Worm (Caenorhabditis elegans) whole organism, L1 larva: ENCODE measurements around the gene fbxa-29.

Experiments
- C16A3.4 ChIP-seq: fragments of 150-350 bp; optimal IDR thresholded peaks from 2 replicates; lab custom pipeline; 2014; ENCODE audit warnings: missing biosample characterization, missing genetic modification characterization
- Y116A8C.19 ChIP-seq: sonication (generic microtip); optimal IDR thresholded peaks from 2 replicates; lab custom pipeline; 2016; ENCODE audit warnings: missing compliant biosample characterization, missing genetic modification characterization, borderline replicate concordance
- aha-1 ChIP-seq: fragments of 150-350 bp; optimal IDR thresholded peaks from 2 replicates; lab custom pipeline; 2014; ENCODE audit warnings: missing biosample characterization, missing genetic modification characterization
- ceh-63 ChIP-seq: fragments of 200-800 bp; sonication (Bioruptor generic); optimal IDR thresholded peaks from 2 replicates; lab custom pipeline; 2018; ENCODE audit warnings: mild to moderate bottlenecking, missing genetic modification characterization, missing compliant biosample characterization
- ceh-82 ChIP-seq, 3 experiments: fragments of 150-350 bp in 1 of 3; sonication (generic microtip) in 2 of 3; optimal IDR thresholded peaks; 2 replicates each; lab custom pipeline; 2014 to 2017; ENCODE audit warnings: missing biosample characterization in 3 of 3, missing genetic modification characterization in 3 of 3
- ceh-88 ChIP-seq: fragments of 200-800 bp; sonication (Bioruptor generic); IDR thresholded peaks from 2 replicates; pipeline ENCODE4 v1.3.6; 2022; ENCODE audit warnings: missing genetic modification characterization, missing compliant biosample characterization
- ces-1 ChIP-seq: fragments of 150-350 bp; optimal IDR thresholded peaks from 2 replicates; lab custom pipeline; 2014; ENCODE audit warnings: missing biosample characterization, missing genetic modification reagents, missing genetic modification characterization
- dsc-1 ChIP-seq: sonication (generic microtip); optimal IDR thresholded peaks from 2 replicates; lab custom pipeline; 2016; ENCODE audit warnings: mild to moderate bottlenecking, missing genetic modification characterization, missing compliant biosample characterization
- efl-1 ChIP-seq, 4 experiments: fragments of 150-350 bp; optimal IDR thresholded peaks in 3 of 4; peaks in 1 of 4; 1 replicate in 1 of 4; 2 replicates in 3 of 4; lab custom pipeline; 2014; ENCODE audit warnings: missing biosample characterization in 2 of 4, missing genetic modification characterization in 2 of 4, missing genetic modification reagents in 2 of 4
- egl-13 ChIP-seq: sonication (generic microtip); optimal IDR thresholded peaks from 2 replicates; lab custom pipeline; 2016; ENCODE audit warnings: missing genotype, missing genetic modification reagents, missing genetic modification characterization, missing compliant biosample characterization
- egl-27 ChIP-seq, 2 experiments: fragments of 150-350 bp in 1 of 2; sonication (generic microtip); optimal IDR thresholded peaks; 3 replicates each; lab custom pipeline; 2017 to 2018; ENCODE audit warnings: missing biosample characterization in 2 of 2, missing genetic modification characterization in 2 of 2, missing genetic modification reagents in 2 of 2
- elt-2 ChIP-seq: sonication (generic microtip); optimal IDR thresholded peaks from 2 replicates; lab custom pipeline; 2016; ENCODE audit warnings: missing genetic modification characterization, mild to moderate bottlenecking, inconsistent platforms, missing compliant biosample characterization, missing genetic modification reagents
- elt-3 ChIP-seq, 6 experiments: fragments of 150-350 bp in 1 of 6; sonication (generic microtip); optimal IDR thresholded peaks; 2 replicates each; lab custom pipeline; 2017 to 2018; ENCODE audit warnings: missing biosample characterization in 6 of 6, missing genetic modification characterization in 6 of 6, inconsistent platforms in 1 of 6
- fkh-10 ChIP-seq: sonication (generic microtip); optimal IDR thresholded peaks from 2 replicates; lab custom pipeline; 2017; ENCODE audit warnings: missing biosample characterization, missing genetic modification reagents, missing genetic modification characterization
- grh-1 ChIP-seq: fragments of 200-800 bp; sonication (Bioruptor generic); IDR thresholded peaks from 2 replicates; pipeline ENCODE4 v1.3.6; 2022; ENCODE audit warnings: missing genetic modification reagents, missing genetic modification characterization, missing compliant biosample characterization
- hlh-17 ChIP-seq: fragments of 200-800 bp; sonication (Bioruptor generic); optimal IDR thresholded peaks from 2 replicates; lab custom pipeline; 2018; ENCODE audit warnings: missing genetic modification characterization, mild to moderate bottlenecking, missing compliant biosample characterization, moderate library complexity, borderline replicate concordance
- hlh-4 ChIP-seq: sonication (generic microtip); optimal IDR thresholded peaks from 2 replicates; lab custom pipeline; 2016; ENCODE audit warnings: mild to moderate bottlenecking, missing genetic modification characterization, missing compliant biosample characterization
- hpl-2 ChIP-seq: fragments of 150-350 bp; optimal IDR thresholded peaks from 2 replicates; lab custom pipeline; 2014; ENCODE audit warnings: missing biosample characterization, missing genetic modification reagents, missing genetic modification characterization
- irx-1 ChIP-seq: sonication (generic microtip); optimal IDR thresholded peaks from 2 replicates; lab custom pipeline; 2016; ENCODE audit warnings: missing genetic modification characterization, missing compliant biosample characterization
- lin-13 ChIP-seq: fragments of 150-350 bp; optimal IDR thresholded peaks from 2 replicates; lab custom pipeline; 2014; ENCODE audit warnings: missing biosample characterization, missing genetic modification reagents, missing genetic modification characterization
- lin-15B ChIP-seq: fragments of 150-350 bp; sonication (generic microtip); optimal IDR thresholded peaks from 3 replicates; lab custom pipeline; 2014; ENCODE audit warnings: missing biosample characterization, missing genetic modification characterization
- mab-9 ChIP-seq: fragments of 200-800 bp; sonication (Bioruptor generic); IDR thresholded peaks from 2 replicates; pipeline ENCODE4 v1.3.6; 2022; ENCODE audit warnings: missing genetic modification reagents, missing genetic modification characterization, missing compliant biosample characterization
- nhr-12 ChIP-seq: sonication (generic microtip); optimal IDR thresholded peaks from 2 replicates; lab custom pipeline; 2017; ENCODE audit warnings: missing biosample characterization, missing genetic modification characterization
- nhr-19 ChIP-seq: fragments of 200-800 bp; sonication (Bioruptor generic); conservative IDR thresholded peaks from 2 replicates; pipeline ENCODE4 v1.3.6; 2022; ENCODE audit warnings: missing genetic modification characterization, missing compliant biosample characterization
- nhr-20 ChIP-seq: sonication (generic microtip); optimal IDR thresholded peaks from 2 replicates; lab custom pipeline; 2016; ENCODE audit warnings: mild to moderate bottlenecking, missing genetic modification characterization, missing compliant biosample characterization
- nhr-47 ChIP-seq: sonication (generic microtip); optimal IDR thresholded peaks from 2 replicates; lab custom pipeline; 2016; ENCODE audit warnings: mild to moderate bottlenecking, missing genetic modification characterization, moderate library complexity, missing compliant biosample characterization
- nhr-77 ChIP-seq: fragments of 150-350 bp; optimal IDR thresholded peaks from 2 replicates; lab custom pipeline; 2014; ENCODE audit warnings: missing biosample characterization, missing genetic modification characterization
- nhr-85 ChIP-seq: sonication (generic microtip); peaks from one replicate; lab custom pipeline; 2016; ENCODE audit warnings: missing genetic modification characterization, inconsistent platforms, missing compliant biosample characterization
- nhr-90 ChIP-seq: sonication (generic microtip); optimal IDR thresholded peaks from 2 replicates; lab custom pipeline; 2016; ENCODE audit warnings: mild to moderate bottlenecking, missing genetic modification characterization, missing compliant biosample characterization; ENCODE audit not compliant: poor library complexity
- pax-3 ChIP-seq: fragments of 200-800 bp; sonication (Bioruptor generic); optimal IDR thresholded peaks from 2 replicates; lab custom pipeline; 2018; ENCODE audit warnings: mild to moderate bottlenecking, missing genetic modification characterization, moderate library complexity, missing compliant biosample characterization
- skn-1 ChIP-seq: fragments of 150-350 bp; optimal IDR thresholded peaks from 2 replicates; lab custom pipeline; 2014; ENCODE audit warnings: missing biosample characterization, missing genetic modification characterization
- tbx-2 ChIP-seq: sonication (generic microtip); optimal IDR thresholded peaks from 2 replicates; lab custom pipeline; 2016; ENCODE audit warnings: missing genetic modification characterization, missing compliant biosample characterization
- unc-130 ChIP-seq: fragments of 150-350 bp; optimal IDR thresholded peaks from 2 replicates; lab custom pipeline; 2017; ENCODE audit warnings: missing biosample characterization, missing genetic modification characterization, inconsistent platforms
- unc-62 ChIP-seq: fragments of 150-350 bp; optimal IDR thresholded peaks from 2 replicates; lab custom pipeline; 2014; ENCODE audit warnings: missing biosample characterization, missing genetic modification reagents, missing genetic modification characterization
- unc-86 ChIP-seq: sonication (generic microtip); optimal IDR thresholded peaks from 2 replicates; lab custom pipeline; 2016; ENCODE audit warnings: missing genetic modification characterization, missing compliant biosample characterization
- zag-1 ChIP-seq: fragments of 150-350 bp; optimal IDR thresholded peaks from 2 replicates; lab custom pipeline; 2014; ENCODE audit warnings: missing biosample characterization, missing genetic modification characterization
- ztf-4 ChIP-seq: fragments of 150-350 bp; optimal IDR thresholded peaks from 2 replicates; lab custom pipeline; 2014; ENCODE audit warnings: missing biosample characterization, missing genetic modification characterization

Gene fbxa-29

ce11 chrIII:1297604-1298003 is 24.1 kb upstream of the fbxa-29 start, which contains the start of gene fbxa-28:
Gene fbxa-28, plus strand, starts transcription at chrIII:1297904.
- TF ChIP-seq lin-15B (tag; lab: Kevin White, UChicago) (no peak), nhr-90 (no peak), grh-1 (GFP tag; lab: Robert Waterston, UW) (no peak), nhr-47 (tag; lab: Kevin White, UChicago) (no peak), unc-86 (no peak)

DNA sequence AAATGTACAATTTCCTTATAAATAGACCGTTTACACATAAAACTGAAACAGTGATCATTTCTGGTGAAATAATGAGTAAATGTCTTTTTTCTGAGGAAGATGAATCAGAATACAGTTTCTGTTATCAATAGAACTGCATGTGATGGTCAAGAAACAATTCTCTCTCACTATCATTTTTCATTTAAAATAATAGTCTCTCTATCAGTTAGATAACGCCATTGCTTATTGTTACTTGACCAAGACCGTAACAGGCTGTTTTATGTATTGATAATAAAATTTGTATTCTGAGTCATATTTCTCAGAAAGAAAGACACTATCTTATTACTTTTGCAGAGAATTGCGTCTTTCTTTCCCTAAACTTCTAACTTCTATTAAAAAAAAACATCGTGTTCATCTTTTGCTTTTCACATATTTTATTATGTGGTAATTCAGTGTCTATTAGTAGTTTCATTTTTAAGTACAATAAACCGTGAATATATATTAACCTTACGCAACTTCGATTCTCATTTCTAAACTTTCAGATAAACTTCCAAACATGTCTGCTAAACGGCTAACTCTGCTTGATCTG is 21.7 kb upstream of the fbxa-29 start, which contains the start of gene fbxa-35:
fbxa-35 (plus strand) TSS at position 518 of the 568 bp plus-strand sequence.
- no peak for TF ChIP-seq hlh-4 (tag; lab: Kevin White, UChicago)
- TF ChIP-seq efl-1 (optimal IDR thresholded peaks at IDR 0.05; lab: Kevin White, UChicago), result no peak
- TF ChIP-seq efl-1 (GFP tag; optimal IDR thresholded peaks at IDR 0.05 in 1 of 2; lab: Kevin White, UChicago), result peak in 1 of 2 experiments; percentile 19
- TF ChIP-seq elt-3 (tag; optimal IDR thresholded peaks at IDR 0.05; lab: Kevin White, UChicago), result peak in 2 of 6 experiments; percentile 13
- no peak for TF ChIP-seq ceh-63
- no peak for TF ChIP-seq lin-13 (GFP tag; lab: Kevin White, UChicago)
- TF ChIP-seq elt-2 (tag; lab: Kevin White, UChicago), result peak; percentile 82
- no peak for TF ChIP-seq ztf-4 (tag; lab: Kevin White, UChicago)
- no peak for TF ChIP-seq nhr-85
- no peak for TF ChIP-seq ces-1 (GFP tag; lab: Kevin White, UChicago)
- no peak for TF ChIP-seq aha-1 (tag; lab: Kevin White, UChicago)
- TF ChIP-seq nhr-20 (tag; lab: Kevin White, UChicago), result no peak
- no peak for TF ChIP-seq nhr-90
- TF ChIP-seq nhr-12, result no peak
- TF ChIP-seq skn-1 (tag; lab: Kevin White, UChicago), result no peak
- TF ChIP-seq hpl-2 (GFP tag; lab: Kevin White, UChicago), result no peak
- no peak for TF ChIP-seq egl-27 (tag; optimal IDR thresholded peaks at IDR 0.05; lab: Kevin White, UChicago)
- TF ChIP-seq ceh-88, result no peak
- TF ChIP-seq nhr-19 (GFP tag; lab: Robert Waterston, UW), result no peak
- TF ChIP-seq dsc-1, result no peak
- TF ChIP-seq ceh-82 (tag; optimal IDR thresholded peaks at IDR 0.05; lab: Kevin White, UChicago), result no peak
- TF ChIP-seq zag-1 (tag; lab: Kevin White, UChicago), result no peak
- no peak for TF ChIP-seq fkh-10

DNA sequence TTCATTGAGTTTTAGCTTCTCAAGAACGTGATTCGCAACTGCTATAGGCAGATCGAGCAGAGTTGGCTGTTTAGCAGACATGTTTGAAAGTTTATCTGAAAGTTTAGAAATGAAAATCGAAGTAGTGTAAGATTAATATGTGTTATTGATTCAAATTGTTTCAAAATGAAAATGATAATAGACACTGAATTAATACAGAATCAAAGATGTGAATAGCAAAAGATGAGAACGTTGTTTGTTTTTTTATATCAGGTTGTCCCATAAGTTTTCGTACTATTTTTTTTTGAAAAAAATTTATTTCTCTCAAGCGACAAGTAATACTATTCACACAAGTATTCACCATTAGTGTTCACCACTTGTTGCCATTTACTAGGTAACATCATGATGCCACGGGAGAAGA is 19.6 kb upstream of the fbxa-29 start, which contains the start of gene fbxa-36:
fbxa-36 (minus strand) TSS at position 101 of the 400 bp plus-strand sequence.
- TF ChIP-seq nhr-12 (no peak), irx-1 (tag; lab: Kevin White, UChicago) (no peak), hlh-17 (GFP tag; lab: Kevin White, UChicago) (no peak), ceh-88 (no peak), zag-1 (tag; lab: Kevin White, UChicago) (no peak), C16A3.4 (tag; lab: Kevin White, UChicago) (no peak), unc-130 (no peak), mab-9 (GFP tag; lab: Robert Waterston, UW) (no peak), Y116A8C.19 (tag; lab: Kevin White, UChicago) (no peak), nhr-77 (tag; lab: Kevin White, UChicago) (no peak), tbx-2 (tag; lab: Kevin White, UChicago) (no peak), unc-62 (GFP tag; lab: Kevin White, UChicago) (no peak), egl-13 (tag; lab: Kevin White, UChicago) (no peak), pax-3 (tag; lab: Kevin White, UChicago) (no peak)
